Fruit fly (Drosophila melanogaster): ENCODE results near the gene CG5276.

The CG5276 gene

DNA sequence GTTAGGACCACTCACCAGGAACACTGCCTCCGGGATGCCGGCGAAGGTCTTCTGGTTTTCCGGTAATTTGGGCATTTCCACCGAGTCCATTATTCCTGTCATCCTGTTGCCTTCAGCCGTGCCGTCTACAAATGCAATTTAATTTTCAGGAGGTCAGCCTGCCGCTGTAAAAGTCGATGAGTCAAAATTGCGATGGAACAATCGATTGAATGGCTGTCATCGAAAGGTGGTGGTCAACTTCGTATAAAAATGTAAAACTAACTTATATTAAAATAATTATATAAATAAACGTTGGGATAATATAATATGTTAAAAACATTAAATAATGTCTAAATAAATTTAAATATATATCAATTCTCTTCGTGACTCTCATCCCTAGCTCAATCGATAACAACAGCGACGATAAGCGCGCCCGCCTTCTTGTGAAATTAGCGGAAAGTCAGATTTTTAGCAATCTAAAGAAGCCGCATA lies 21.8 kb upstream of the CG5276 start, which contains the start of the genes mgr and Irbp (continued):
- TF ChIP-seq Fer2 (tag; optimal IDR thresholded peaks at IDR 0.05) (peak; percentile 83), tio (GFP tag; optimal IDR thresholded peaks at IDR 0.05) (no peak), Chrac-16 (GFP tag; optimal IDR thresholded peaks at IDR 0.05) (peak; percentile 88), CG4820 (GFP tag; optimal IDR thresholded peaks at IDR 0.05) (peak; percentile 85), Antp (GFP tag; optimal IDR thresholded peaks at IDR 0.05) (no peak), Kr (GFP tag; optimal IDR thresholded peaks at IDR 0.05) (no peak), CG7556 (GFP tag; optimal IDR thresholded peaks at IDR 0.05) (peak; percentile 92), cad (GFP tag; optimal IDR thresholded peaks at IDR 0.05) (no peak), CG42726 (GFP tag; IDR thresholded peaks at IDR 0.05; ENCODE audit: partially characterized antibody) (no peak), CTCF (GFP tag; optimal IDR thresholded peaks at IDR 0.05) (peak; percentile 23), CG2116 (GFP tag; optimal IDR thresholded peaks at IDR 0.05) (peak; percentile 82), zen (tag; optimal IDR thresholded peaks at IDR 0.05) (peak; percentile 95), CG8359 (GFP tag; optimal IDR thresholded peaks at IDR 0.05; ENCODE audit: borderline replicate concordance) (peak; percentile 75), CG8281 (tag; optimal IDR thresholded peaks at IDR 0.05) (peak; percentile 58), az2 (GFP tag; optimal IDR thresholded peaks at IDR 0.05) (peak; percentile 90), sr (GFP tag; IDR thresholded peaks at IDR 0.05) (peak; percentile 13; the same call in 1 of the 3 replicates), CG8290 (GFP tag; optimal IDR thresholded peaks at IDR 0.05) (peak; percentile 83), CG8290 (tag; optimal IDR thresholded peaks at IDR 0.05) (peak in 1 of 2 experiments; percentile 32), repo (GFP tag; optimal IDR thresholded peaks at IDR 0.05) (no peak), Hmr (GFP tag; optimal IDR thresholded peaks at IDR 0.05) (peak; percentile 93), CG7786 (GFP tag; optimal IDR thresholded peaks at IDR 0.05) (peak; percentile 8), CG2875 (GFP tag; optimal IDR thresholded peaks at IDR 0.05) (peak; percentile 79), CG13123 (GFP tag; optimal IDR thresholded peaks at IDR 0.05) (peak; percentile 90), unc-4 (GFP tag; IDR thresholded peaks at IDR 0.05; ENCODE audit: partially characterized antibody) (peak; percentile 83), vfl (GFP tag; optimal IDR thresholded peaks at IDR 0.05) (peak; percentile 65), Atf3 (GFP tag; optimal IDR thresholded peaks at IDR 0.05) (no peak), CG6254 (GFP tag; optimal IDR thresholded peaks at IDR 0.05) (peak; percentile 83), HmgD (GFP tag; optimal IDR thresholded peaks at IDR 0.05) (no peak), tx (GFP tag; optimal IDR thresholded peaks at IDR 0.05) (peak; percentile 4), yki (optimal IDR thresholded peaks at IDR 0.05) (no peak), CG15696 (tag; optimal IDR thresholded peaks at IDR 0.05) (peak; percentile 95), CG5953 (GFP tag; IDR thresholded peaks at IDR 0.05) (peak; percentile 73), Taf1 (GFP tag; IDR thresholded peaks at IDR 0.05) (peak; percentile 91), CG15514 (GFP tag; optimal IDR thresholded peaks at IDR 0.05) (peak; percentile 86), croc (GFP tag; conservative IDR thresholded peaks at IDR 0.05) (peak; percentile 87), CG4328 (GFP tag; optimal IDR thresholded peaks at IDR 0.05) (peak; percentile 69), Fer1 (GFP tag; optimal IDR thresholded peaks at IDR 0.05) (no peak), Drgx (GFP tag; IDR thresholded peaks at IDR 0.05) (peak; percentile 91), Dref (GFP tag; IDR thresholded peaks at IDR 0.05) (peak; percentile 77), CG18764 (GFP tag; optimal IDR thresholded peaks at IDR 0.05) (peak; percentile 85), CG1602 (GFP tag; optimal IDR thresholded peaks at IDR 0.05) (peak; percentile 88), peb (GFP tag; IDR thresholded peaks at IDR 0.05) (peak; percentile 70), danr (GFP tag; IDR thresholded peaks at IDR 0.05) (peak; percentile 87), emc (GFP tag; optimal IDR thresholded peaks at IDR 0.05) (no peak), Dll (GFP tag; IDR thresholded peaks at IDR 0.05; ENCODE audit: partially characterized antibody) (peak; percentile 93), chinmo (GFP tag; IDR thresholded peaks at IDR 0.05; ENCODE audit: partially characterized antibody) (no peak), CG17912 (GFP tag; optimal IDR thresholded peaks at IDR 0.05) (peak; percentile 34), tgo (GFP tag; IDR thresholded peaks at IDR 0.05) (peak; percentile 96), pzg (GFP tag; optimal IDR thresholded peaks at IDR 0.05) (peak; percentile 40), GATAe (GFP tag; conservative IDR thresholded peaks at IDR 0.05) (peak; percentile 86), BtbVII (GFP tag; optimal IDR thresholded peaks at IDR 0.05) (peak; percentile 82), fd64A (GFP tag; optimal IDR thresholded peaks at IDR 0.05) (peak; percentile 8)

Data from whole organism, embryonic.